Worm (Caenorhabditis elegans): ENCODE measurements around the gene C09B7.2.

C09B7.2 gene

ce11 chrX:2640556-2640955 is 27.4 kb upstream of the C09B7.2 start:
- TF ChIP-seq lin-39 (tag; optimal IDR thresholded peaks at IDR 0.05): no peak
- no peak for TF ChIP-seq blmp-1 (tag; optimal IDR thresholded peaks at IDR 0.05; ENCODE audit: insufficient read depth)
- no peak for TF ChIP-seq sem-4 (tag; optimal IDR thresholded peaks at IDR 0.05)
- no peak for TF ChIP-seq unc-62 (GFP tag; optimal IDR thresholded peaks at IDR 0.05)
- TF ChIP-seq R02D3.7 (tag; optimal IDR thresholded peaks at IDR 0.05): no peak
- TF ChIP-seq mab-5 (tag; optimal IDR thresholded peaks at IDR 0.05): no peak
- no peak for TF ChIP-seq nhr-11 (tag; optimal IDR thresholded peaks at IDR 0.05)
- TF ChIP-seq nhr-10 (tag; optimal IDR thresholded peaks at IDR 0.05): no peak
- no peak for TF ChIP-seq mdl-1 (tag; optimal IDR thresholded peaks at IDR 0.05)
- no peak for TF ChIP-seq nhr-12 (tag; optimal IDR thresholded peaks at IDR 0.05)
- TF ChIP-seq nhr-25 (tag; optimal IDR thresholded peaks at IDR 0.05): no peak
- no peak for TF ChIP-seq dmd-4 (tag; optimal IDR thresholded peaks at IDR 0.05)
- no peak for TF ChIP-seq crh-2 (tag; optimal IDR thresholded peaks at IDR 0.05)
- no peak for TF ChIP-seq F13H6.1 (tag; optimal IDR thresholded peaks at IDR 0.05)
- no peak for TF ChIP-seq nhr-21 (tag; optimal IDR thresholded peaks at IDR 0.05)
- no peak for TF ChIP-seq nhr-77 (tag; optimal IDR thresholded peaks at IDR 0.05)
- TF ChIP-seq snpc-4 (tag; optimal IDR thresholded peaks at IDR 0.05): no peak

ce11 chrX:2641094-2641493 is 26.8 kb upstream of the C09B7.2 start:
- TF ChIP-seq unc-55 (GFP tag; optimal IDR thresholded peaks at IDR 0.05) (peak; percentile 4), nhr-11 (tag; optimal IDR thresholded peaks at IDR 0.05) (no peak)

- no peak for TF ChIP-seq R02D3.7 (tag; optimal IDR thresholded peaks at IDR 0.05)
- TF ChIP-seq C34F6.9 (tag; optimal IDR thresholded peaks at IDR 0.05): peak; percentile 25
- no peak for TF ChIP-seq gmeb-1 (tag; optimal IDR thresholded peaks at IDR 0.05)
Observed at ce11 chrX:2654334-2654733, 13.6 kb upstream of the C09B7.2 start.

- peak; percentile 83 for TF ChIP-seq snpc-4 (tag; optimal IDR thresholded peaks at IDR 0.05)
- no peak for TF ChIP-seq sma-3 (GFP tag; optimal IDR thresholded peaks at IDR 0.05)
Observed at ce11 chrX:2663798-2664197, 4.1 kb upstream of the C09B7.2 start.

ce11 chrX:2664273-2664672 is 3.7 kb upstream of the C09B7.2 start, which contains the start of gene F54G2.1:
TSS of gene F54G2.1 (minus strand) at chrX:2664373.
- TF ChIP-seq nhr-77 (tag; optimal IDR thresholded peaks at IDR 0.05): no peak
- no peak for TF ChIP-seq ztf-11 (tag; optimal IDR thresholded peaks at IDR 0.05)
- no peak for TF ChIP-seq ztf-1 (GFP tag; conservative IDR thresholded peaks at IDR 0.05)
- no peak for TF ChIP-seq unc-62 (GFP tag; optimal IDR thresholded peaks at IDR 0.05)
- no peak for TF ChIP-seq ZK546.5 (tag; optimal IDR thresholded peaks at IDR 0.05)
- TF ChIP-seq C34F6.9 (tag; optimal IDR thresholded peaks at IDR 0.05): no peak
- no peak for TF ChIP-seq Y55F3AM.14 (GFP tag; optimal IDR thresholded peaks at IDR 0.05)
- TF ChIP-seq egl-27 (tag; optimal IDR thresholded peaks at IDR 0.05): no peak

- TF ChIP-seq unc-62 (GFP tag; optimal IDR thresholded peaks at IDR 0.05) (no peak), egl-27 (tag; optimal IDR thresholded peaks at IDR 0.05) (no peak), R02D3.7 (tag; optimal IDR thresholded peaks at IDR 0.05) (no peak), blmp-1 (tag; optimal IDR thresholded peaks at IDR 0.05; ENCODE audit: insufficient read depth) (no peak), Y55F3AM.14 (GFP tag; optimal IDR thresholded peaks at IDR 0.05) (peak; percentile 15), zag-1 (tag; optimal IDR thresholded peaks at IDR 0.05) (no peak), ztf-11 (tag; optimal IDR thresholded peaks at IDR 0.05) (no peak)
Observed at ce11 chrX:2673272-2673671, 5.3 kb downstream of the C09B7.2 start, which contains the start of gene ser-7. TSS of gene ser-7 (plus strand) at chrX:2673572.

- no peak for TF ChIP-seq lin-13 (GFP tag; optimal IDR thresholded peaks at IDR 0.05)
- TF ChIP-seq peb-1 (tag; optimal IDR thresholded peaks at IDR 0.05): no peak
- no peak for TF ChIP-seq Y55F3AM.14 (GFP tag; optimal IDR thresholded peaks at IDR 0.05)
- TF ChIP-seq mdl-1 (tag; optimal IDR thresholded peaks at IDR 0.05): no peak
- TF ChIP-seq alr-1 (tag; optimal IDR thresholded peaks at IDR 0.05): no peak
- no peak for TF ChIP-seq sma-3 (GFP tag; optimal IDR thresholded peaks at IDR 0.05)
- TF ChIP-seq nhr-23 (tag; optimal IDR thresholded peaks at IDR 0.05): no peak
- TF ChIP-seq lin-39 (tag; optimal IDR thresholded peaks at IDR 0.05): no peak
- TF ChIP-seq nhr-6 (tag; optimal IDR thresholded peaks at IDR 0.05): no peak
- no peak for TF ChIP-seq nhr-237 (tag; optimal IDR thresholded peaks at IDR 0.05)
- no peak for TF ChIP-seq unc-62 (GFP tag; optimal IDR thresholded peaks at IDR 0.05)
- no peak for TF ChIP-seq ZK546.5 (tag; optimal IDR thresholded peaks at IDR 0.05)
Observed at ce11 chrX:2674514-2674913, 6.6 kb downstream of the C09B7.2 start.
